Fruit fly (Drosophila melanogaster) Kc167 (cell line): ENCODE results near the gene CG3184.

Source experiments
- h ChIP-seq: fragments of >200 bp; optimal IDR thresholded peaks from 3 replicates; lab custom pipeline; 2018; ENCODE audit warnings: missing external identifiers
- insv ChIP-seq: fragments of >200 bp; optimal IDR thresholded peaks from 3 replicates; lab custom pipeline; 2018; ENCODE audit warnings: missing external identifiers
- ttk ChIP-seq: sonication (Bioruptor generic); optimal IDR thresholded peaks from 2 replicates; lab custom pipeline; 2017; ENCODE audit warnings: missing external identifiers

DNA sequence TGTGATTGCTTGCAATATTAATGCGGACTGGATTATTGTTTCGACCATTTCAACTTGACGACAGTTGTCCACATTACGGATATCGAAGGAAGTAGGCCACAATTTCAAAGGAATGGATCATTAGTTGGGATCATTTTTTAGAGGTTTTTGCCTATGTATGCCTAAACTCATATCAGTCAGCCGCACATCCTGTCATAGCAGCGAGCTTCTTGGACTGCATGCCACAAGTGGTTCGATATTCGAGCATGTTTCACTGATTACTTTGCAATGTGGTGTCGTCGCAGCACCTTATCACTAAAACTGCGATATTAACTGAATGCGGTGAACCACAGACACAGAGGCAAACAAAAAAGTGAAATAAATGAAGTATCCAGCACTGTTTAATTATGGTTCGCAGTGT lies 24.6 kb downstream of the CG3184 start:
- TF ChIP-seq ttk (lab: Kevin White, UChicago) (no peak), insv (lab: Kevin White, UChicago) (no peak), h (lab: Kevin White, UChicago) (no peak)
